Worm (Caenorhabditis elegans) whole organism, L3 larva: ENCODE measurements around the gene chil-23.

Experiments used
- aly-2 ChIP-seq: fragments of 150-350 bp; optimal IDR thresholded peaks from 2 replicates; lab custom pipeline; 2014; ENCODE audit warnings: missing biosample characterization, missing genetic modification characterization
- ama-1 ChIP-seq: fragments of 150-350 bp; optimal IDR thresholded peaks from 2 replicates; lab custom pipeline; 2018
- hmg-11 ChIP-seq: sonication (generic microtip); optimal IDR thresholded peaks from 2 replicates; lab custom pipeline; 2016; ENCODE audit warnings: missing genetic modification characterization, missing compliant biosample characterization
- nhr-12 ChIP-seq: fragments of 150-350 bp; optimal IDR thresholded peaks from 2 replicates; lab custom pipeline; 2014; ENCODE audit warnings: missing biosample characterization, missing genetic modification characterization
- skn-1 ChIP-seq: fragments of 150-350 bp; optimal IDR thresholded peaks from 2 replicates; lab custom pipeline; 2014; ENCODE audit warnings: missing biosample characterization, missing genetic modification characterization
- unc-62 ChIP-seq: fragments of 150-350 bp; sonication (generic microtip); optimal IDR thresholded peaks from 4 replicates; lab custom pipeline; 2014; ENCODE audit warnings: missing biosample characterization, missing genetic modification reagents, missing genetic modification characterization

DNA sequence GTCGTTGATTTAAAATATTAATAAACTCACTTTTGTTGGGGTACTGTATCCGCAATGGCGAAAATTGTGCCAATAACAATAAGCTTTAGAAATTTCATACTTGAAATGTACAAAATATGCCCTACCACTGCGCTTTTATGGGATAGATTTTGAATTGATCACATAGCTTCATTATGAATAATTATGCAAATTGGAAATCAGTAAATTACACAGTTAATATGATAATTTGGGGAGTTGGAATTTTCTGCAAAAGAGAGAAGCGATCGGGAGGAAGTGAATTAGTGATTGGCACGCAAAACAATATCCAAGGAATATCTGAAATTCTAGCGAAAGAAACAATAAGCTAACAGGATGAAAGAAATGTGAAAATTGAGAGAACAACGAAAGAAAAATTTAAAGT, 42.3 kb downstream of the chil-23 start, which contains the start of gene M176.10:
- TF ChIP-seq unc-62 (GFP tag; lab: Kevin White, UChicago) (no peak), aly-2 (no peak), hmg-11 (tag; lab: Kevin White, UChicago) (no peak), ama-1 (lab: Kevin White, UChicago) (no peak), skn-1 (tag; lab: Kevin White, UChicago) (no peak), nhr-12 (no peak)
